Worm (Caenorhabditis elegans) whole organism, L3 larva: ENCODE data around the gene M04C3.2.

Experiments
- egl-27 ChIP-seq: sonication (generic microtip); optimal IDR thresholded peaks from 4 replicates; lab custom pipeline; 2017; ENCODE audit warnings: missing biosample characterization, missing genetic modification reagents, missing genetic modification characterization
- elt-2 ChIP-seq: sonication (generic microtip); optimal IDR thresholded peaks from 2 replicates; lab custom pipeline; 2016; ENCODE audit warnings: missing genetic modification reagents, mild to moderate bottlenecking, missing genetic modification characterization, missing compliant biosample characterization
- fos-1 ChIP-seq: fragments of 150-350 bp; optimal IDR thresholded peaks from 2 replicates; lab custom pipeline; 2014; ENCODE audit warnings: missing biosample characterization, missing genetic modification characterization
- nhr-11 ChIP-seq: fragments of 150-350 bp; optimal IDR thresholded peaks from 2 replicates; lab custom pipeline; 2014; ENCODE audit warnings: missing biosample characterization, missing genetic modification characterization
- nhr-28 ChIP-seq: fragments of 150-350 bp; optimal IDR thresholded peaks from 2 replicates; lab custom pipeline; 2014; ENCODE audit warnings: missing biosample characterization, missing genetic modification characterization
- nhr-76 ChIP-seq: fragments of 150-350 bp; sonication (generic microtip); optimal IDR thresholded peaks from 5 replicates; lab custom pipeline; 2014; ENCODE audit warnings: missing biosample characterization, missing genetic modification characterization
- nhr-77 ChIP-seq: fragments of 150-350 bp; optimal IDR thresholded peaks from 2 replicates; lab custom pipeline; 2014; ENCODE audit warnings: missing biosample characterization, missing genetic modification characterization
- unc-62 ChIP-seq: fragments of 150-350 bp; sonication (generic microtip); optimal IDR thresholded peaks from 4 replicates; lab custom pipeline; 2014; ENCODE audit warnings: missing biosample characterization, missing genetic modification reagents, missing genetic modification characterization
- ztf-4 ChIP-seq: fragments of 150-350 bp; optimal IDR thresholded peaks from 2 replicates; lab custom pipeline; 2014; ENCODE audit warnings: missing biosample characterization, missing genetic modification characterization

- TF ChIP-seq unc-62, result no peak
- TF ChIP-seq ztf-4 (tag; lab: Kevin White, UChicago), result no peak
- TF ChIP-seq fos-1 (tag; lab: Kevin White, UChicago), result no peak
- TF ChIP-seq elt-2 (tag; lab: Kevin White, UChicago), result no peak
- TF ChIP-seq nhr-77 (tag; lab: Kevin White, UChicago), result no peak
- no peak for TF ChIP-seq egl-27
- TF ChIP-seq nhr-76 (tag; lab: Kevin White, UChicago), result no peak
- no peak for TF ChIP-seq nhr-11 (tag; lab: Kevin White, UChicago)
- TF ChIP-seq nhr-28, result no peak
Observed at ce11 chrV:19468083-19468482, 19.4 kb upstream of the M04C3.2 start, which contains the start of gene Y43F8B.12.
